Fruit fly (Drosophila melanogaster): Measurements from ENCODE around the gene Muc11A.

- no peak for TF ChIP-seq Jra (GFP tag; optimal IDR thresholded peaks at IDR 0.05)
- TF ChIP-seq lola (GFP tag; optimal IDR thresholded peaks at IDR 0.05), result no peak
- no peak for TF ChIP-seq Myc (optimal IDR thresholded peaks at IDR 0.05)
- no peak for TF ChIP-seq OdsH (GFP tag; optimal IDR thresholded peaks at IDR 0.05)
- no peak for TF ChIP-seq psq (GFP tag; optimal IDR thresholded peaks at IDR 0.05)
- no peak for TF ChIP-seq ey (GFP tag; optimal IDR thresholded peaks at IDR 0.05)
- TF ChIP-seq Abd-B (GFP tag; optimal IDR thresholded peaks at IDR 0.05), result no peak
- no peak for TF ChIP-seq br (GFP tag; optimal IDR thresholded peaks at IDR 0.05)
- TF ChIP-seq Dfd (GFP tag; optimal IDR thresholded peaks at IDR 0.05), result no peak
- TF ChIP-seq fru (GFP tag; optimal IDR thresholded peaks at IDR 0.05), result no peak
- no peak for TF ChIP-seq Dif (GFP tag; optimal IDR thresholded peaks at IDR 0.05; ENCODE audit: partially characterized antibody)
- no peak for TF ChIP-seq foxo (GFP tag; optimal IDR thresholded peaks at IDR 0.05)
- TF ChIP-seq Vsx2 (GFP tag; optimal IDR thresholded peaks at IDR 0.05; ENCODE audit: partially characterized antibody), result no peak
Measured at dm6 chrX:12059495-12059894, at the start of gene Muc11A.
